Fruit fly (Drosophila melanogaster) whole organism, embryonic: ENCODE data around the gene Rab3-GEF.
A peak's percentile ranks its signal among the peaks of the same experiment; 100 is the strongest.

Source experiments
- ATbp ChIP-seq: fragments of 200-800 bp; sonication (Bioruptor generic); optimal IDR thresholded peaks from 2 replicates; lab custom pipeline; 2017; ENCODE audit warnings: missing biosample characterization, mild to moderate bottlenecking, missing genetic modification characterization, missing genetic modification reagents
- Awh ChIP-seq: fragments of 200-800 bp; sonication (Bioruptor generic); IDR thresholded peaks from 2 replicates; pipeline ENCODE4, ENCODE4 v1.3.6; 2022; ENCODE audit warnings: missing biosample characterization, missing genetic modification characterization
- B-H1 ChIP-seq: fragments of 200-800 bp; sonication (Bioruptor generic); IDR thresholded peaks from 3 replicates; pipeline ENCODE4 v1.3.6; 2022; ENCODE audit warnings: missing biosample characterization, missing genetic modification characterization
- CG10462 ChIP-seq: fragments of 200-800 bp; sonication (Bioruptor generic); optimal IDR thresholded peaks from 2 replicates; lab custom pipeline; 2016; ENCODE audit warnings: missing biosample characterization, missing genetic modification characterization
- CG10979 ChIP-seq: fragments of 200-800 bp; sonication (Bioruptor generic); optimal IDR thresholded peaks from 2 replicates; lab custom pipeline; 2018; ENCODE audit warnings: missing biosample characterization, mild to moderate bottlenecking, missing genetic modification characterization, moderate library complexity
- CG14860 ChIP-seq: fragments of 200-800 bp; sonication (Bioruptor generic); IDR thresholded peaks from 3 replicates; pipeline ENCODE4 v1.3.6; 2022; ENCODE audit warnings: missing biosample characterization, missing genetic modification characterization; ENCODE audit not compliant: partially characterized antibody
- CG15011 ChIP-seq: fragments of 200-800 bp; sonication (Bioruptor generic); optimal IDR thresholded peaks from 3 replicates; lab custom pipeline; 2018; ENCODE audit warnings: missing biosample characterization, mild to moderate bottlenecking, missing genetic modification characterization
- CG15696 ChIP-seq: fragments of 200-800 bp; sonication (Bioruptor generic); optimal IDR thresholded peaks from 2 replicates; lab custom pipeline; 2019; ENCODE audit warnings: missing biosample characterization, mild to moderate bottlenecking, missing genetic modification characterization, moderate library complexity
- CG1603 ChIP-seq: fragments of 200-800 bp; sonication (Bioruptor generic); optimal IDR thresholded peaks from 2 replicates; lab custom pipeline; 2019; ENCODE audit warnings: missing biosample characterization, mild to moderate bottlenecking, missing genetic modification characterization, moderate library complexity
- CG1647 ChIP-seq: fragments of 200-800 bp; sonication (Bioruptor generic); optimal IDR thresholded peaks from 3 replicates; lab custom pipeline; 2016; ENCODE audit warnings: missing biosample characterization, missing genetic modification characterization
- CG17359 ChIP-seq: fragments of 200-800 bp; sonication (Bioruptor generic); optimal IDR thresholded peaks from 3 replicates; lab custom pipeline; 2018; ENCODE audit warnings: missing biosample characterization, mild to moderate bottlenecking, missing genetic modification characterization, moderate library complexity
- CG17568 ChIP-seq: fragments of 200-800 bp; sonication (Bioruptor generic); optimal IDR thresholded peaks from 2 replicates; lab custom pipeline; 2018; ENCODE audit warnings: missing biosample characterization, mild to moderate bottlenecking, missing genetic modification characterization, moderate library complexity
- CG1792 ChIP-seq: fragments of 200-800 bp; sonication (Bioruptor generic); optimal IDR thresholded peaks from 2 replicates; lab custom pipeline; 2016; ENCODE audit warnings: missing biosample characterization, missing genetic modification characterization
- CG18599 ChIP-seq: fragments of 200-800 bp; sonication (Bioruptor generic); optimal IDR thresholded peaks from 3 replicates; lab custom pipeline; 2017; ENCODE audit warnings: missing biosample characterization, missing genetic modification characterization, mild to moderate bottlenecking, moderate library complexity, missing genetic modification reagents
- CG4404 ChIP-seq: fragments of 200-800 bp; sonication (Bioruptor generic); IDR thresholded peaks from 2 replicates; pipeline ENCODE4 v1.3.6; 2022; ENCODE audit warnings: missing biosample characterization, missing genetic modification characterization
- CG6272 ChIP-seq: fragments of 200-800 bp; sonication (Bioruptor generic); IDR thresholded peaks from 2 replicates; pipeline ENCODE4 v1.3.6; 2022; ENCODE audit warnings: missing biosample characterization, missing genetic modification characterization
- CG6654 ChIP-seq: fragments of 200-800 bp; sonication (Bioruptor generic); optimal IDR thresholded peaks from 2 replicates; lab custom pipeline; 2017; ENCODE audit warnings: missing biosample characterization, mild to moderate bottlenecking, missing genetic modification characterization
- CG6813 ChIP-seq: fragments of 200-800 bp; sonication (Bioruptor generic); optimal IDR thresholded peaks from 2 replicates; lab custom pipeline; 2017; ENCODE audit warnings: missing biosample characterization, missing genetic modification characterization, mild to moderate bottlenecking, moderate library complexity, missing genetic modification reagents
- Dfd ChIP-seq, 2 experiments: fragments of >200 bp; optimal IDR thresholded peaks; 2 replicates each; lab custom pipeline; 2017; ENCODE audit warnings: missing biosample characterization in 2 of 2, missing genetic modification characterization in 2 of 2
- Elba2 ChIP-seq: fragments of 200-800 bp; sonication (Bioruptor generic); optimal IDR thresholded peaks from 3 replicates; lab custom pipeline; 2016; ENCODE audit warnings: missing biosample characterization, missing genetic modification characterization
- Ets97D ChIP-seq: fragments of 200-800 bp; sonication (Bioruptor generic); optimal IDR thresholded peaks from 3 replicates; lab custom pipeline; 2016; ENCODE audit warnings: missing biosample characterization, missing genetic modification characterization
- Fer3 ChIP-seq: fragments of 200-800 bp; sonication (Bioruptor generic); optimal IDR thresholded peaks from 2 replicates; lab custom pipeline; 2018; ENCODE audit warnings: missing biosample characterization, mild to moderate bottlenecking, missing genetic modification characterization, moderate library complexity
- HHEX ChIP-seq: fragments of 200-800 bp; sonication (Bioruptor generic); optimal IDR thresholded peaks from 3 replicates; lab custom pipeline; 2017; ENCODE audit warnings: missing biosample characterization, mild to moderate bottlenecking, missing genetic modification characterization, missing genetic modification reagents
- HmgZ ChIP-seq: fragments of 200-800 bp; sonication (Bioruptor generic); optimal IDR thresholded peaks from 2 replicates; lab custom pipeline; 2018; ENCODE audit warnings: missing biosample characterization, mild to moderate bottlenecking, missing genetic modification characterization
- Max ChIP-seq: fragments of 200-800 bp; sonication (Bioruptor generic); optimal IDR thresholded peaks from 2 replicates; lab custom pipeline; 2016; ENCODE audit warnings: missing biosample characterization, mild to moderate bottlenecking, missing genetic modification characterization
- Med ChIP-seq: fragments of 200-800 bp; sonication (Bioruptor generic); peaks from one replicate; lab custom pipeline; 2016; ENCODE audit warnings: missing biosample characterization, missing genetic modification characterization, mild to moderate bottlenecking, inconsistent platforms, moderate library complexity
- Myb ChIP-seq: fragments of 200-800 bp; sonication (Bioruptor generic); optimal IDR thresholded peaks from 2 replicates; lab custom pipeline; 2016; ENCODE audit warnings: missing biosample characterization, missing genetic modification characterization
- Neu2 ChIP-seq: fragments of 200-800 bp; sonication (Bioruptor generic); optimal IDR thresholded peaks from 3 replicates; lab custom pipeline; 2016; ENCODE audit warnings: missing biosample characterization, missing genetic modification characterization, borderline replicate concordance
- Pdp1 ChIP-seq, 2 experiments: fragments of 200-800 bp; sonication (Bioruptor generic); optimal IDR thresholded peaks; 3 replicates each; lab custom pipeline; 2016; ENCODE audit warnings: missing biosample characterization in 2 of 2, missing genetic modification characterization in 2 of 2, mild to moderate bottlenecking in 1 of 2, moderate library complexity in 1 of 2
- Sox100B ChIP-seq: fragments of 200-800 bp; sonication (Bioruptor generic); optimal IDR thresholded peaks from 3 replicates; lab custom pipeline; 2018; ENCODE audit warnings: missing biosample characterization, mild to moderate bottlenecking, missing genetic modification characterization
- Sox102F ChIP-seq: fragments of 200-800 bp; sonication (Bioruptor generic); optimal IDR thresholded peaks from 2 replicates; lab custom pipeline; 2018; ENCODE audit warnings: missing biosample characterization, mild to moderate bottlenecking, missing genetic modification characterization, moderate library complexity
- Xbp1 ChIP-seq: fragments of 200-800 bp; sonication (Bioruptor generic); optimal IDR thresholded peaks from 3 replicates; lab custom pipeline; 2016; ENCODE audit warnings: missing biosample characterization, mild to moderate bottlenecking, missing genetic modification characterization
- amos ChIP-seq: fragments of 200-800 bp; sonication (Bioruptor generic); IDR thresholded peaks from 2 replicates; pipeline ENCODE4 v1.3.6; 2022; ENCODE audit warnings: missing biosample characterization, missing genetic modification characterization; ENCODE audit not compliant: partially characterized antibody
- bbx ChIP-seq: fragments of 200-800 bp; sonication (Bioruptor generic); IDR thresholded peaks from 2 replicates; pipeline ENCODE4 v1.3.6; 2022; ENCODE audit warnings: missing biosample characterization, missing genetic modification characterization; ENCODE audit not compliant: partially characterized antibody
- bigmax ChIP-seq: fragments of 200-800 bp; sonication (Bioruptor generic); optimal IDR thresholded peaks from 2 replicates; lab custom pipeline; 2018; ENCODE audit warnings: missing biosample characterization, mild to moderate bottlenecking, missing genetic modification characterization
- bsh ChIP-seq, 2 experiments: fragments of 200-800 bp; sonication (Bioruptor generic); optimal IDR thresholded peaks; 2 replicates each; lab custom pipeline; 2017 to 2018; ENCODE audit warnings: mild to moderate bottlenecking in 2 of 2, missing biosample characterization in 2 of 2, missing genetic modification characterization in 2 of 2, moderate library complexity in 1 of 2
- cad ChIP-seq: fragments of >200 bp; optimal IDR thresholded peaks from 2 replicates; lab custom pipeline; 2017; ENCODE audit warnings: missing biosample characterization, missing genetic modification characterization
- cato ChIP-seq: fragments of 200-800 bp; sonication (Bioruptor generic); optimal IDR thresholded peaks from 2 replicates; lab custom pipeline; 2016; ENCODE audit warnings: missing biosample characterization, missing genetic modification characterization, borderline replicate concordance
- chm ChIP-seq: fragments of 200-800 bp; sonication (Bioruptor generic); IDR thresholded peaks from 2 replicates; pipeline ENCODE4 v1.3.6; 2022; ENCODE audit warnings: missing biosample characterization, missing genetic modification characterization
- gce ChIP-seq: fragments of 200-800 bp; sonication (Bioruptor generic); IDR thresholded peaks from 3 replicates; pipeline ENCODE4 v1.3.6; 2022; ENCODE audit warnings: missing biosample characterization, missing genetic modification characterization
- gro ChIP-seq: fragments of 200-800 bp; sonication (Bioruptor generic); optimal IDR thresholded peaks from 2 replicates; lab custom pipeline; 2016; ENCODE audit warnings: missing biosample characterization, missing genetic modification characterization
- lilli ChIP-seq: fragments of 200-800 bp; sonication (Bioruptor generic); optimal IDR thresholded peaks from 3 replicates; lab custom pipeline; 2016; ENCODE audit warnings: missing biosample characterization, missing genetic modification characterization
- ranshi ChIP-seq: fragments of 200-800 bp; sonication (Bioruptor generic); IDR thresholded peaks from 2 replicates; pipeline ENCODE4 v1.3.6; 2022; ENCODE audit warnings: missing biosample characterization, missing genetic modification characterization
- repo ChIP-seq: fragments of 200-800 bp; sonication (Bioruptor generic); optimal IDR thresholded peaks from 2 replicates; lab custom pipeline; 2016; ENCODE audit warnings: missing biosample characterization, missing genetic modification characterization
- sens ChIP-seq: fragments of 200-800 bp; sonication (Bioruptor generic); peaks from one replicate; lab custom pipeline; 2016; ENCODE audit warnings: missing biosample characterization, missing genetic modification characterization
- sisA ChIP-seq: fragments of 200-800 bp; sonication (Bioruptor generic); IDR thresholded peaks from 2 replicates; pipeline ENCODE4 v1.3.6; 2022; ENCODE audit warnings: missing biosample characterization, missing genetic modification characterization
- stc ChIP-seq: fragments of 200-800 bp; sonication (Bioruptor generic); IDR thresholded peaks from 2 replicates; pipeline ENCODE4 v1.3.6; 2022; ENCODE audit warnings: missing biosample characterization, missing genetic modification characterization
- unc-4 ChIP-seq: fragments of 200-800 bp; sonication (Bioruptor generic); IDR thresholded peaks from 2 replicates; pipeline ENCODE4 v1.3.6; 2022; ENCODE audit warnings: missing biosample characterization, missing genetic modification characterization; ENCODE audit not compliant: partially characterized antibody
- zf30C ChIP-seq: fragments of 200-800 bp; sonication (Bioruptor generic); optimal IDR thresholded peaks from 3 replicates; lab custom pipeline; 2018; ENCODE audit warnings: missing biosample characterization, mild to moderate bottlenecking, missing genetic modification characterization

Rab3-GEF gene

DNA sequence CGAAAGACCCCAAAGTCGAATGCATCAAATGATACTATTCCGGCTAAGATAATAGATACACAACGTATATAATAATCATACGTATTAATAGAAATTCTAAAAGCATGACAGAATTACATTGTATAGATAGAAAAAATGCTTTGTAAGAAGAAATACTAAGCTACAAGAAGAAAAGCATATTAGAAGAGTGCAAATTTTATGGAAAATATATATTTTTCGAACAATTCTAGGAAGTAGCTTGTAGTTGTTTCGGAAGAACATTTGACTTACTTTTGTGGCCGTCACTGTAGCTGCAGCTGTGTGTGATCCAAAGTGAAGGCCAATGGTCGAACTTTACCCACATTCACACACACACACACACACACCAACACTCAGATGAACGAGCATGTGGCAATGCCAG lies 42.6 kb downstream of the Rab3-GEF start:
- no peak for TF ChIP-seq cato (GFP tag; lab: Kevin White, UChicago)
- no peak for TF ChIP-seq CG6813 (GFP tag; lab: Kevin White, UChicago)
- TF ChIP-seq Max (GFP tag; lab: Kevin White, UChicago), result no peak
- no peak for TF ChIP-seq CG15011 (GFP tag; lab: Kevin White, UChicago)
- no peak for TF ChIP-seq CG1647 (GFP tag; lab: Kevin White, UChicago)
- TF ChIP-seq Myb, result no peak
- no peak for TF ChIP-seq zf30C
- no peak for TF ChIP-seq chm (GFP tag; lab: Robert Waterston, UW)
- no peak for TF ChIP-seq CG10462 (GFP tag; lab: Kevin White, UChicago)
- TF ChIP-seq HmgZ (tag; lab: Kevin White, UChicago), result no peak
- no peak for TF ChIP-seq B-H1 (GFP tag; lab: Robert Waterston, UW)

DNA sequence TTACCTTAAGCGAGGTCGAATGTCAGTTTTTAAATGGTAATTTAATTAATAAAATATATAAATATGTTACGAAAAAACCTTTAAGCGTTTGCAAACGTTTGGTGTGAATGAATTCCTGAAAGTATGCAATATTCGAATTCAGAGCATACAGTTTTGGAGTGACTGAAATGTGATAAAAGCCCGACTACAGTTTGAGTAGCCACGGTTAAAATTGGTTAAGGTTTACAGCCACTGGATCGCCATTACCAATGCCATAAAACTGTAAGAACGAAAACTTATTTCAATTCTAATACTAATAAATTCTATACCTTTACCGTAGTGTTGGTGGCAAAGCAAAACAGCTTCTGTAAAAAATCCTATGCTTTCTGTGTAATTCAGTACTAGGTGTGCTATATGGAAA lies 47.8 kb downstream of the Rab3-GEF start:
- no peak for TF ChIP-seq Neu2 (GFP tag; lab: Kevin White, UChicago)
- peak; percentile 42; the same call in 1 of the 2 replicates for TF ChIP-seq amos (GFP tag; lab: Robert Waterston, UW)
- TF ChIP-seq bigmax, result no peak
- no peak for TF ChIP-seq Elba2 (GFP tag; lab: Kevin White, UChicago)
- peak; percentile 61 for TF ChIP-seq bbx (GFP tag; lab: Robert Waterston, UW)
- no peak for TF ChIP-seq CG4404 (GFP tag; lab: Robert Waterston, UW)
- no peak for TF ChIP-seq cato (GFP tag; lab: Kevin White, UChicago)
- TF ChIP-seq HHEX (GFP tag; lab: Kevin White, UChicago), result no peak
- peak; percentile 36 for TF ChIP-seq Med (GFP tag; lab: Kevin White, UChicago)
- no peak for TF ChIP-seq ATbp (GFP tag; lab: Kevin White, UChicago)
- TF ChIP-seq ranshi (GFP tag; lab: Robert Waterston, UW), result no peak
- TF ChIP-seq lilli, result peak; percentile 3
- peak; percentile 53 for TF ChIP-seq CG17359 (tag; lab: Kevin White, UChicago)
- TF ChIP-seq CG17568 (GFP tag; lab: Kevin White, UChicago), result no peak
- TF ChIP-seq CG14860 (GFP tag; lab: Robert Waterston, UW), result no peak
- TF ChIP-seq unc-4, result no peak
- no peak for TF ChIP-seq Sox102F (GFP tag; lab: Kevin White, UChicago)
- peak; percentile 15 for TF ChIP-seq Ets97D (GFP tag; lab: Kevin White, UChicago)
- peak; percentile 99 for TF ChIP-seq CG6654 (GFP tag; lab: Kevin White, UChicago)
- TF ChIP-seq CG6813 (GFP tag; lab: Kevin White, UChicago), result no peak
- no peak for TF ChIP-seq CG15696 (tag; lab: Kevin White, UChicago)
- TF ChIP-seq stc, result no peak
- no peak for TF ChIP-seq CG18599 (GFP tag; lab: Kevin White, UChicago)
- TF ChIP-seq gro (GFP tag; lab: Kevin White, UChicago), result peak; percentile 3
- TF ChIP-seq sisA, result no peak
- TF ChIP-seq Pdp1 (GFP tag; optimal IDR thresholded peaks at IDR 0.05; lab: Kevin White, UChicago), result peak in 1 of 2 experiments; percentile 9
- no peak for TF ChIP-seq Dfd (GFP tag; optimal IDR thresholded peaks at IDR 0.05; lab: Kevin White, UChicago)
- TF ChIP-seq CG1603, result no peak
- no peak for TF ChIP-seq repo (GFP tag; lab: Kevin White, UChicago)
- no peak for TF ChIP-seq CG1792 (GFP tag; lab: Kevin White, UChicago)
- TF ChIP-seq cad (GFP tag; lab: Kevin White, UChicago), result peak; percentile 42
- no peak for TF ChIP-seq CG10979
- TF ChIP-seq Sox100B, result no peak
- TF ChIP-seq CG10462 (GFP tag; lab: Kevin White, UChicago), result no peak
- no peak for TF ChIP-seq Fer3 (tag; lab: Kevin White, UChicago)
- TF ChIP-seq sens (GFP tag; lab: Kevin White, UChicago), result peak; percentile 23
- TF ChIP-seq bsh (GFP tag; optimal IDR thresholded peaks at IDR 0.05; lab: Kevin White, UChicago), result no peak
- no peak for TF ChIP-seq Awh
- no peak for TF ChIP-seq gce (GFP tag; lab: Robert Waterston, UW)
- no peak for TF ChIP-seq Xbp1
- no peak for TF ChIP-seq CG6272
